Worm (Caenorhabditis elegans) whole organism, early embryonic: Measurements from ENCODE around the gene Y45G5AM.7.

ENCODE experiments used
- B0310.2 ChIP-seq: sonication (generic microtip); optimal IDR thresholded peaks from 2 replicates; lab custom pipeline; 2016; ENCODE audit warnings: mild to moderate bottlenecking, missing genetic modification characterization, missing compliant biosample characterization
- F13C5.2 ChIP-seq: sonication (generic microtip); optimal IDR thresholded peaks from 2 replicates; lab custom pipeline; 2017; ENCODE audit warnings: mild to moderate bottlenecking, missing genetic modification characterization, inconsistent platforms, missing compliant biosample characterization
- aly-1 ChIP-seq: sonication (generic microtip); optimal IDR thresholded peaks from 2 replicates; lab custom pipeline; 2016; ENCODE audit warnings: missing genetic modification characterization, missing compliant biosample characterization
- ama-1 ChIP-seq: fragments of 150-350 bp; optimal IDR thresholded peaks from 2 replicates; lab custom pipeline; 2014
- ceh-13 ChIP-seq: fragments of 200-800 bp; sonication (Bioruptor generic); optimal IDR thresholded peaks from 2 replicates; lab custom pipeline; 2018; ENCODE audit warnings: mild to moderate bottlenecking, missing genetic modification characterization, missing compliant biosample characterization
- ceh-36 ChIP-seq: sonication (generic microtip); optimal IDR thresholded peaks from 2 replicates; lab custom pipeline; 2016; ENCODE audit warnings: missing genetic modification characterization, inconsistent platforms, missing compliant biosample characterization
- ets-7 ChIP-seq: sonication (generic microtip); optimal IDR thresholded peaks from 2 replicates; lab custom pipeline; 2016; ENCODE audit warnings: missing genotype, missing genetic modification characterization, missing compliant biosample characterization
- flt-1 ChIP-seq: fragments of 200-800 bp; sonication (Bioruptor generic); IDR thresholded peaks from 2 replicates; pipeline ENCODE4 v1.3.6; 2022; ENCODE audit warnings: missing genetic modification characterization, missing compliant biosample characterization
- hmbx-1 ChIP-seq: sonication (generic microtip); optimal IDR thresholded peaks from 2 replicates; lab custom pipeline; 2016; ENCODE audit warnings: mild to moderate bottlenecking, missing genetic modification characterization, missing compliant biosample characterization
- hmg-4 ChIP-seq: fragments of 200-800 bp; sonication (Bioruptor generic); optimal IDR thresholded peaks from 2 replicates; lab custom pipeline; 2018; ENCODE audit warnings: mild to moderate bottlenecking, missing genetic modification characterization, missing compliant biosample characterization
- hnd-1 ChIP-seq: sonication (generic microtip); optimal IDR thresholded peaks from 2 replicates; lab custom pipeline; 2016; ENCODE audit warnings: missing genetic modification characterization, missing compliant biosample characterization
- pes-1 ChIP-seq: fragments of 200-800 bp; sonication (Bioruptor generic); IDR thresholded peaks from 2 replicates; pipeline ENCODE4 v1.3.6; 2022; ENCODE audit warnings: missing genetic modification reagents, missing genetic modification characterization, missing compliant biosample characterization
- scrt-1 ChIP-seq: fragments of 200-800 bp; sonication (Bioruptor generic); IDR thresholded peaks from 2 replicates; pipeline ENCODE4 v1.3.6; 2022; ENCODE audit warnings: missing genetic modification characterization, missing compliant biosample characterization
- sea-1 ChIP-seq: fragments of 200-800 bp; sonication (Bioruptor generic); conservative IDR thresholded peaks from 2 replicates; pipeline ENCODE4 v1.3.6; 2022; ENCODE audit warnings: missing genetic modification characterization, missing compliant biosample characterization
- tbx-11 ChIP-seq: fragments of 200-800 bp; sonication (Bioruptor generic); IDR thresholded peaks from 2 replicates; pipeline ENCODE4 v1.3.6; 2022; ENCODE audit warnings: missing genetic modification characterization, missing compliant biosample characterization
- tbx-37 ChIP-seq: fragments of 200-800 bp; sonication (Bioruptor generic); conservative IDR thresholded peaks from 2 replicates; pipeline ENCODE4 v1.3.6; 2022; ENCODE audit warnings: missing genetic modification reagents, missing genetic modification characterization, missing compliant biosample characterization
- tra-4 ChIP-seq: sonication (generic microtip); optimal IDR thresholded peaks from 2 replicates; lab custom pipeline; 2017; ENCODE audit warnings: missing genetic modification characterization, missing compliant biosample characterization

The Y45G5AM.7 gene

ce11 chrV:4199185-4199584, 29.1 kb upstream of the Y45G5AM.7 start, which contains the start of gene rpac-40:
Gene rpac-40, plus strand, starts transcription at chrV:4199485.
- TF ChIP-seq scrt-1 (GFP tag; lab: Robert Waterston, UW) = no peak
- no peak for TF ChIP-seq aly-1 (tag; lab: Kevin White, UChicago)
- TF ChIP-seq B0310.2 (tag; lab: Kevin White, UChicago) = no peak
- TF ChIP-seq sea-1 (GFP tag; lab: Robert Waterston, UW) = no peak

ce11 chrV:4195283-4195682, 25.2 kb upstream of the Y45G5AM.7 start, which contains the start of gene algn-5:
Gene algn-5, plus strand, starts transcription at chrV:4195577.
- TF ChIP-seq flt-1 (GFP tag; lab: Robert Waterston, UW) = no peak
- no peak for TF ChIP-seq hnd-1
- no peak for TF ChIP-seq hmg-4 (GFP tag; lab: Kevin White, UChicago)
- no peak for TF ChIP-seq ceh-36
- no peak for TF ChIP-seq ceh-13 (GFP tag; lab: Kevin White, UChicago)
- no peak for TF ChIP-seq hmbx-1 (tag; lab: Kevin White, UChicago)

- TF ChIP-seq aly-1 (tag; lab: Kevin White, UChicago) (no peak), tra-4 (tag; lab: Kevin White, UChicago) (no peak), F13C5.2 (tag; lab: Kevin White, UChicago) (peak; percentile 65), scrt-1 (GFP tag; lab: Robert Waterston, UW) (no peak), hmbx-1 (tag; lab: Kevin White, UChicago) (no peak), ets-7 (peak; percentile 59), ceh-36 (peak; percentile 0), sea-1 (GFP tag; lab: Robert Waterston, UW) (no peak), ama-1 (lab: Kevin White, UChicago) (no peak), pes-1 (GFP tag; lab: Robert Waterston, UW) (peak; percentile 73), tbx-11 (GFP tag; lab: Robert Waterston, UW) (no peak), hnd-1 (peak; percentile 11), B0310.2 (tag; lab: Kevin White, UChicago) (no peak), hmg-4 (GFP tag; lab: Kevin White, UChicago) (peak; percentile 79), tbx-37 (GFP tag; lab: Robert Waterston, UW) (0 out of 2 replicates have a peak, but pooled peaks have one; percentile 20), ceh-13 (GFP tag; lab: Kevin White, UChicago) (peak; percentile 11), flt-1 (GFP tag; lab: Robert Waterston, UW) (peak; percentile 56; the same call in 1 of the 2 replicates)
Measured at ce11 chrV:4194587-4195211, 24.7 kb upstream of the Y45G5AM.7 start, which contains the start of gene Y45G5AM.9. Gene Y45G5AM.9, minus strand, starts transcription at chrV:4194637.

ce11 chrV:4192688-4193471, 22.8 kb upstream of the Y45G5AM.7 start:
- TF ChIP-seq ceh-36 = no peak
- no peak for TF ChIP-seq tbx-11 (GFP tag; lab: Robert Waterston, UW)

ce11 chrV:4190232-4190631, 20.2 kb upstream of the Y45G5AM.7 start:
- TF ChIP-seq hnd-1 = no peak
- no peak for TF ChIP-seq ceh-13 (GFP tag; lab: Kevin White, UChicago)
- TF ChIP-seq tbx-11 (GFP tag; lab: Robert Waterston, UW) = no peak
- no peak for TF ChIP-seq F13C5.2 (tag; lab: Kevin White, UChicago)
- no peak for TF ChIP-seq hmbx-1 (tag; lab: Kevin White, UChicago)
- TF ChIP-seq ama-1 (lab: Kevin White, UChicago) = no peak
- TF ChIP-seq sea-1 (GFP tag; lab: Robert Waterston, UW) = no peak
- TF ChIP-seq aly-1 (tag; lab: Kevin White, UChicago) = no peak
- no peak for TF ChIP-seq tra-4 (tag; lab: Kevin White, UChicago)
- no peak for TF ChIP-seq pes-1 (GFP tag; lab: Robert Waterston, UW)

ce11 chrV:4189618-4190017, 19.6 kb upstream of the Y45G5AM.7 start:
- TF ChIP-seq F13C5.2 (tag; lab: Kevin White, UChicago) = no peak
- TF ChIP-seq hmg-4 (GFP tag; lab: Kevin White, UChicago) = no peak
- TF ChIP-seq sea-1 (GFP tag; lab: Robert Waterston, UW) = no peak
- TF ChIP-seq ceh-13 (GFP tag; lab: Kevin White, UChicago) = no peak
- TF ChIP-seq pes-1 (GFP tag; lab: Robert Waterston, UW) = no peak
- TF ChIP-seq flt-1 (GFP tag; lab: Robert Waterston, UW) = no peak
- TF ChIP-seq tbx-11 (GFP tag; lab: Robert Waterston, UW) = no peak
- TF ChIP-seq tra-4 (tag; lab: Kevin White, UChicago) = no peak

- TF ChIP-seq B0310.2 (tag; lab: Kevin White, UChicago) = no peak
- TF ChIP-seq tra-4 (tag; lab: Kevin White, UChicago) = no peak
- TF ChIP-seq hmg-4 (GFP tag; lab: Kevin White, UChicago) = no peak
- no peak for TF ChIP-seq flt-1 (GFP tag; lab: Robert Waterston, UW)
- TF ChIP-seq hmbx-1 (tag; lab: Kevin White, UChicago) = no peak
- no peak for TF ChIP-seq pes-1 (GFP tag; lab: Robert Waterston, UW)
- no peak for TF ChIP-seq ceh-13 (GFP tag; lab: Kevin White, UChicago)
- no peak for TF ChIP-seq hnd-1
- no peak for TF ChIP-seq F13C5.2 (tag; lab: Kevin White, UChicago)
- TF ChIP-seq scrt-1 (GFP tag; lab: Robert Waterston, UW) = no peak
- TF ChIP-seq ama-1 (lab: Kevin White, UChicago) = no peak
- TF ChIP-seq ets-7 = no peak
- no peak for TF ChIP-seq tbx-37 (GFP tag; lab: Robert Waterston, UW)
- TF ChIP-seq tbx-11 (GFP tag; lab: Robert Waterston, UW) = no peak
- no peak for TF ChIP-seq aly-1 (tag; lab: Kevin White, UChicago)
- TF ChIP-seq sea-1 (GFP tag; lab: Robert Waterston, UW) = no peak
Measured at ce11 chrV:4187144-4187485, 17.1 kb upstream of the Y45G5AM.7 start, which contains the start of gene nhr-114. Gene nhr-114, plus strand, starts transcription at chrV:4187202.
